Fruit fly (Drosophila melanogaster) whole organism, embryonic: ENCODE results near the gene xmas.

ENCODE experiments used
- Antp ChIP-seq: fragments of 200-800 bp; sonication (Bioruptor generic); optimal IDR thresholded peaks from 3 replicates; lab custom pipeline; 2016; ENCODE audit warnings: missing biosample characterization, missing genetic modification characterization
- Atf6 ChIP-seq: fragments of 200-800 bp; sonication (Bioruptor generic); IDR thresholded peaks from 2 replicates; pipeline ENCODE4 v1.3.6; 2022; ENCODE audit warnings: missing biosample characterization, missing genetic modification characterization
- BtbVII ChIP-seq: fragments of 200-800 bp; sonication (Bioruptor generic); optimal IDR thresholded peaks from 3 replicates; lab custom pipeline; 2017; ENCODE audit warnings: missing biosample characterization, mild to moderate bottlenecking, missing genetic modification characterization
- CG11695 ChIP-seq: fragments of 200-800 bp; sonication (Bioruptor generic); IDR thresholded peaks from 3 replicates; pipeline ENCODE4 v1.3.6; 2022; ENCODE audit warnings: missing biosample characterization, missing genetic modification characterization
- CG12071 ChIP-seq: fragments of 200-800 bp; sonication (Bioruptor generic); optimal IDR thresholded peaks from 3 replicates; lab custom pipeline; 2018; ENCODE audit warnings: missing biosample characterization, mild to moderate bottlenecking, missing genetic modification characterization
- CG13287 ChIP-seq: fragments of 200-800 bp; sonication (Bioruptor generic); IDR thresholded peaks from 2 replicates; pipeline ENCODE4 v1.3.6; 2022; ENCODE audit warnings: missing biosample characterization, missing genetic modification characterization; ENCODE audit not compliant: partially characterized antibody
- CG15269 ChIP-seq: fragments of 200-800 bp; sonication (Bioruptor generic); optimal IDR thresholded peaks from 2 replicates; lab custom pipeline; 2018; ENCODE audit warnings: missing biosample characterization, mild to moderate bottlenecking, missing genetic modification characterization, moderate library complexity
- CG17568 ChIP-seq: fragments of 200-800 bp; sonication (Bioruptor generic); optimal IDR thresholded peaks from 2 replicates; lab custom pipeline; 2018; ENCODE audit warnings: missing biosample characterization, mild to moderate bottlenecking, missing genetic modification characterization, moderate library complexity
- CG17912 ChIP-seq: fragments of 200-800 bp; sonication (Bioruptor generic); optimal IDR thresholded peaks from 2 replicates; lab custom pipeline; 2018; ENCODE audit warnings: missing biosample characterization, mild to moderate bottlenecking, missing genetic modification characterization
- CG2120 ChIP-seq: fragments of 200-800 bp; sonication (Bioruptor generic); optimal IDR thresholded peaks from 3 replicates; lab custom pipeline; 2016; ENCODE audit warnings: missing biosample characterization, missing genetic modification characterization
- CG2129 ChIP-seq: fragments of 200-800 bp; sonication (Bioruptor generic); IDR thresholded peaks from 2 replicates; pipeline ENCODE4 v1.3.6; 2022; ENCODE audit warnings: missing biosample characterization, missing genetic modification characterization; ENCODE audit not compliant: partially characterized antibody
- CG2678 ChIP-seq: fragments of 200-800 bp; sonication (Bioruptor generic); optimal IDR thresholded peaks from 3 replicates; lab custom pipeline; 2019; ENCODE audit warnings: missing biosample characterization, mild to moderate bottlenecking, missing genetic modification characterization, moderate library complexity
- CG2712 ChIP-seq: fragments of 200-800 bp; optimal IDR thresholded peaks from 3 replicates; lab custom pipeline; 2019; ENCODE audit warnings: missing biosample characterization, mild to moderate bottlenecking, missing genetic modification characterization, moderate library complexity
- CG3065 ChIP-seq: fragments of 200-800 bp; sonication (Bioruptor generic); optimal IDR thresholded peaks from 2 replicates; lab custom pipeline; 2016; ENCODE audit warnings: missing biosample characterization, missing genetic modification characterization
- CG3163 ChIP-seq: fragments of 200-800 bp; sonication (Bioruptor generic); optimal IDR thresholded peaks from 3 replicates; lab custom pipeline; 2016; ENCODE audit warnings: missing biosample characterization, missing genetic modification characterization
- CG33213 ChIP-seq: fragments of 200-800 bp; sonication (Bioruptor generic); optimal IDR thresholded peaks from 3 replicates; lab custom pipeline; 2016; ENCODE audit warnings: missing biosample characterization, missing genetic modification characterization
- CG33557 ChIP-seq: fragments of 200-800 bp; sonication (Bioruptor generic); optimal IDR thresholded peaks from 2 replicates; lab custom pipeline; 2019; ENCODE audit warnings: missing biosample characterization, mild to moderate bottlenecking, missing genetic modification characterization, moderate library complexity
- CG3407 ChIP-seq: fragments of 200-800 bp; sonication (Bioruptor generic); optimal IDR thresholded peaks from 2 replicates; lab custom pipeline; 2018; ENCODE audit warnings: missing biosample characterization, mild to moderate bottlenecking, missing genetic modification characterization
- CG3838 ChIP-seq: fragments of 200-800 bp; sonication (Bioruptor generic); optimal IDR thresholded peaks from 3 replicates; lab custom pipeline; 2016; ENCODE audit warnings: missing biosample characterization, missing genetic modification characterization
- CG6254 ChIP-seq: fragments of 200-800 bp; sonication (Bioruptor generic); optimal IDR thresholded peaks from 3 replicates; lab custom pipeline; 2017; ENCODE audit warnings: mild to moderate bottlenecking, missing biosample characterization, missing genetic modification reagents, missing genetic modification characterization
- CG6765 ChIP-seq: fragments of 200-800 bp; sonication (Bioruptor generic); optimal IDR thresholded peaks from 3 replicates; lab custom pipeline; 2017; ENCODE audit warnings: missing biosample characterization, mild to moderate bottlenecking, missing genetic modification characterization
- CG9932 ChIP-seq: fragments of 200-800 bp; sonication (Bioruptor generic); IDR thresholded peaks from 2 replicates; pipeline ENCODE4 v1.3.6; 2022; ENCODE audit warnings: missing biosample characterization, missing genetic modification characterization
- Dip2 ChIP-seq: fragments of 200-800 bp; sonication (Bioruptor generic); IDR thresholded peaks from 2 replicates; pipeline ENCODE4 v1.3.6; 2022; ENCODE audit warnings: missing biosample characterization, missing genetic modification characterization
- Fer1 ChIP-seq: fragments of 200-800 bp; sonication (Bioruptor generic); optimal IDR thresholded peaks from 2 replicates; lab custom pipeline; 2017; ENCODE audit warnings: missing biosample characterization, mild to moderate bottlenecking, missing genetic modification characterization
- HLH4C ChIP-seq: fragments of 200-800 bp; sonication (Bioruptor generic); IDR thresholded peaks from 3 replicates; pipeline ENCODE4 v1.3.6; 2022; ENCODE audit warnings: missing biosample characterization, missing genetic modification characterization; ENCODE audit not compliant: partially characterized antibody
- Hr78 ChIP-seq, 2 experiments: fragments of 200-800 bp in 1 of 2; fragments of >200 bp in 1 of 2; sonication (Bioruptor generic) in 1 of 2; optimal IDR thresholded peaks; 2 replicates each; lab custom pipeline; 2017 to 2019; ENCODE audit warnings: missing biosample characterization in 2 of 2, missing genetic modification characterization in 2 of 2, mild to moderate bottlenecking in 1 of 2, moderate library complexity in 1 of 2
- Med ChIP-seq: fragments of 200-800 bp; sonication (Bioruptor generic); peaks from one replicate; lab custom pipeline; 2016; ENCODE audit warnings: missing biosample characterization, missing genetic modification characterization, mild to moderate bottlenecking, inconsistent platforms, moderate library complexity
- Nf-YC ChIP-seq: fragments of 200-800 bp; optimal IDR thresholded peaks from 3 replicates; lab custom pipeline; 2019; ENCODE audit warnings: missing biosample characterization, mild to moderate bottlenecking, missing genetic modification characterization, moderate library complexity
- Ptx1 ChIP-seq: fragments of 200-800 bp; sonication (Bioruptor generic); IDR thresholded peaks from 2 replicates; pipeline ENCODE4 v1.3.6; 2022; ENCODE audit warnings: missing biosample characterization, missing genetic modification characterization
- Ravus ChIP-seq: fragments of 200-800 bp; sonication (Bioruptor generic); IDR thresholded peaks from 2 replicates; pipeline ENCODE4 v1.3.6; 2022; ENCODE audit warnings: missing biosample characterization, missing genetic modification characterization
- Rx ChIP-seq: fragments of 200-800 bp; sonication (Bioruptor generic); IDR thresholded peaks from 2 replicates; pipeline ENCODE4 v1.3.6; 2022; ENCODE audit warnings: missing biosample characterization, missing genetic modification characterization
- Spps ChIP-seq: fragments of 200-800 bp; sonication (Bioruptor generic); optimal IDR thresholded peaks from 2 replicates; lab custom pipeline; 2018; ENCODE audit warnings: missing biosample characterization, mild to moderate bottlenecking, missing genetic modification characterization
- Taf1 ChIP-seq: fragments of 200-800 bp; sonication (Bioruptor generic); IDR thresholded peaks from 2 replicates; pipeline ENCODE4 v1.3.6; 2022; ENCODE audit warnings: missing biosample characterization, missing genetic modification characterization
- Tbp ChIP-seq: fragments of >200 bp; optimal IDR thresholded peaks from 2 replicates; lab custom pipeline; 2018; ENCODE audit warnings: missing biosample characterization, missing genetic modification characterization
- dmrt11E ChIP-seq: fragments of 200-800 bp; sonication (Bioruptor generic); optimal IDR thresholded peaks from 3 replicates; lab custom pipeline; 2018; ENCODE audit warnings: missing biosample characterization, mild to moderate bottlenecking, missing genetic modification characterization, moderate library complexity
- insv ChIP-seq, 2 experiments: fragments of 200-800 bp; sonication (Bioruptor generic); optimal IDR thresholded peaks; 3 replicates each; lab custom pipeline; 2016 to 2018; ENCODE audit warnings: missing biosample characterization in 2 of 2, missing genetic modification characterization in 2 of 2
- knrl ChIP-seq: fragments of 200-800 bp; sonication (Bioruptor generic); IDR thresholded peaks from 3 replicates; pipeline ENCODE4 v1.3.6; 2022; ENCODE audit warnings: missing biosample characterization, missing genetic modification characterization; ENCODE audit not compliant: partially characterized antibody
- mld ChIP-seq: fragments of 200-800 bp; sonication (Bioruptor generic); IDR thresholded peaks from 3 replicates; pipeline ENCODE4 v1.3.6; 2022; ENCODE audit warnings: missing biosample characterization, missing genetic modification characterization; ENCODE audit not compliant: partially characterized antibody
- otp ChIP-seq: fragments of 200-800 bp; sonication (Bioruptor generic); IDR thresholded peaks from 3 replicates; pipeline ENCODE4, ENCODE4 v1.3.6; 2022; ENCODE audit warnings: missing biosample characterization, missing genetic modification characterization
- prd ChIP-seq, 3 experiments: fragments of >200 bp in 2 of 3; fragments of 200-800 bp in 1 of 3; sonication (Bioruptor generic) in 1 of 3; optimal IDR thresholded peaks in 2 of 3; IDR thresholded peaks in 1 of 3; 2 replicates in 2 of 3; 3 replicates in 1 of 3; pipeline versions ENCODE4 v1.3.6 to Lab custom; 2017 to 2022; ENCODE audit warnings: missing biosample characterization in 1 of 3, missing genetic modification characterization in 1 of 3
- psq ChIP-seq: fragments of 200-800 bp; sonication (Bioruptor generic); optimal IDR thresholded peaks from 2 replicates; lab custom pipeline; 2017; ENCODE audit warnings: missing biosample characterization, missing genetic modification characterization
- rib ChIP-seq: fragments of 200-800 bp; sonication (Bioruptor generic); IDR thresholded peaks from 2 replicates; pipeline ENCODE4 v1.3.6; 2022; ENCODE audit warnings: missing biosample characterization, missing genetic modification characterization
- run ChIP-seq: fragments of 200-800 bp; sonication (Bioruptor generic); optimal IDR thresholded peaks from 3 replicates; lab custom pipeline; 2018; ENCODE audit warnings: missing biosample characterization, mild to moderate bottlenecking, missing genetic modification characterization
- sens-2 ChIP-seq: fragments of 200-800 bp; sonication (Bioruptor generic); IDR thresholded peaks from 2 replicates; pipeline ENCODE4 v1.3.6; 2022; ENCODE audit warnings: missing biosample characterization, missing genetic modification characterization
- shn ChIP-seq: fragments of 200-800 bp; sonication (Bioruptor generic); optimal IDR thresholded peaks from 3 replicates; lab custom pipeline; 2016; ENCODE audit warnings: missing biosample characterization, missing genetic modification characterization
- sisA ChIP-seq: fragments of 200-800 bp; sonication (Bioruptor generic); IDR thresholded peaks from 2 replicates; pipeline ENCODE4 v1.3.6; 2022; ENCODE audit warnings: missing biosample characterization, missing genetic modification characterization
- sug ChIP-seq: fragments of 200-800 bp; optimal IDR thresholded peaks from 2 replicates; lab custom pipeline; 2019; ENCODE audit warnings: missing biosample characterization, mild to moderate bottlenecking, missing genetic modification characterization, moderate library complexity
- tin ChIP-seq: fragments of 200-800 bp; sonication (Bioruptor generic); optimal IDR thresholded peaks from 3 replicates; lab custom pipeline; 2016; ENCODE audit warnings: missing biosample characterization, missing genetic modification characterization
- trh ChIP-seq: fragments of 200-800 bp; sonication (Bioruptor generic); optimal IDR thresholded peaks from 2 replicates; lab custom pipeline; 2016; ENCODE audit warnings: missing biosample characterization, missing genetic modification characterization
- vnd ChIP-seq: fragments of 200-800 bp; sonication (Bioruptor generic); IDR thresholded peaks from 3 replicates; pipeline ENCODE4 v1.3.6; 2022; ENCODE audit warnings: missing biosample characterization, missing genetic modification characterization; ENCODE audit not compliant: partially characterized antibody

The xmas gene

DNA sequence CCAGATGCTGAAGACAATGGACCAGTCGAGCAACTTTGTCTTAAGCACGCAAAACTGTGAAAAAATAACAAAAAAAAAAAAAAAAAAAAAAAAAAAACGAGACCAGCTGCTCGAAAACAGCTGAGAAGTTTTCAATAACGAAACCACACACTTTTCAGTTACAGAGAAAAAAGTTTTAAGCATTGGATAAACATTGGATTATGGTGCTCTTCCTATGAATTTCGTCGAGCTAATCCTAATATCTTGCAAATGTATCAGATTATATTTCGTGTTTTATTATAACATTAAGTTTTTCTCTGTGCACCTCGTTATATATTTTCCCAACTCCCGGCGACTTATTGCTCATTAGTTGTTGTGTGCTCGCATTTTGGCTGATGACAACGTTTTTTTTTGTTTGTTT, 17.4 kb upstream of the xmas start (continued):
- peak; percentile 85 for TF ChIP-seq CG15269
- TF ChIP-seq CG2712 (tag; lab: Kevin White, UChicago) = peak; percentile 52
- no peak for TF ChIP-seq Hr78 (GFP tag; optimal IDR thresholded peaks at IDR 0.05; lab: Kevin White, UChicago)
- TF ChIP-seq trh (GFP tag; lab: Kevin White, UChicago) = no peak
- peak; percentile 62 for TF ChIP-seq CG9932 (GFP tag; lab: Robert Waterston, UW)
- TF ChIP-seq CG3163 (GFP tag; lab: Kevin White, UChicago) = no peak
- peak; percentile 3 for TF ChIP-seq sug (tag; lab: Kevin White, UChicago)
- TF ChIP-seq CG33557 = no peak
- no peak for TF ChIP-seq dmrt11E (tag; lab: Kevin White, UChicago)
- peak; percentile 25 for TF ChIP-seq run (tag; lab: Kevin White, UChicago)
- no peak for TF ChIP-seq sens-2 (GFP tag; lab: Robert Waterston, UW)
- no peak for TF ChIP-seq Taf1 (GFP tag; lab: Robert Waterston, UW)
- TF ChIP-seq Med (GFP tag; lab: Kevin White, UChicago) = peak; percentile 80
- no peak for TF ChIP-seq BtbVII (GFP tag; lab: Kevin White, UChicago)
- TF ChIP-seq Fer1 (GFP tag; lab: Kevin White, UChicago) = peak; percentile 71
- TF ChIP-seq tin (GFP tag; lab: Kevin White, UChicago) = peak; percentile 32
- no peak for TF ChIP-seq CG3407
- TF ChIP-seq CG11695 (GFP tag; lab: Robert Waterston, UW) = peak; percentile 72; the same call in 2 of the 3 replicates
- no peak for TF ChIP-seq Ravus (GFP tag; lab: Robert Waterston, UW)
- no peak for TF ChIP-seq CG17912 (GFP tag; lab: Kevin White, UChicago)
- peak; percentile 32; the same call in 1 of the 3 replicates for TF ChIP-seq otp (GFP tag; lab: Robert Waterston, UW)
- TF ChIP-seq Rx (GFP tag; lab: Robert Waterston, UW) = peak; percentile 47; the same call in 1 of the 2 replicates
- TF ChIP-seq Antp (GFP tag; lab: Kevin White, UChicago) = peak; percentile 46
- no peak for TF ChIP-seq knrl
- TF ChIP-seq insv (GFP tag; optimal IDR thresholded peaks at IDR 0.05; lab: Kevin White, UChicago) = no peak
- TF ChIP-seq CG33213 (GFP tag; lab: Kevin White, UChicago) = peak; percentile 9
- TF ChIP-seq CG2129 (GFP tag; lab: Robert Waterston, UW) = no peak
- no peak for TF ChIP-seq prd (optimal IDR thresholded peaks at IDR 0.05; lab: Kevin White, UChicago)
- TF ChIP-seq prd (GFP tag; IDR thresholded peaks at IDR 0.05; lab: Robert Waterston, UW) = peak; percentile 52; the same call in 2 of the 3 replicates
- TF ChIP-seq mld (GFP tag; lab: Robert Waterston, UW) = no peak
- peak; percentile 72 for TF ChIP-seq Atf6 (GFP tag; lab: Robert Waterston, UW)
- peak; percentile 53 for TF ChIP-seq Nf-YC (tag; lab: Kevin White, UChicago)
- TF ChIP-seq Spps (tag; lab: Kevin White, UChicago) = no peak
- TF ChIP-seq CG13287 (GFP tag; lab: Robert Waterston, UW) = no peak
- peak; percentile 60 for TF ChIP-seq CG2678 (tag; lab: Kevin White, UChicago)
- no peak for TF ChIP-seq vnd (GFP tag; lab: Robert Waterston, UW)
- peak; percentile 16 for TF ChIP-seq shn (GFP tag; lab: Kevin White, UChicago)
- no peak for TF ChIP-seq CG17568 (GFP tag; lab: Kevin White, UChicago)
- TF ChIP-seq CG2120 (GFP tag; lab: Kevin White, UChicago) = peak; percentile 59
- TF ChIP-seq CG12071 (GFP tag; lab: Kevin White, UChicago) = peak; percentile 18
- TF ChIP-seq sisA (GFP tag; lab: Robert Waterston, UW) = peak; percentile 68
- no peak for TF ChIP-seq HLH4C (GFP tag; lab: Robert Waterston, UW)
- TF ChIP-seq CG6765 (GFP tag; lab: Kevin White, UChicago) = no peak
- no peak for TF ChIP-seq CG3065 (GFP tag; lab: Kevin White, UChicago)
- TF ChIP-seq Dip2 = no peak
- TF ChIP-seq Tbp (GFP tag; lab: Kevin White, UChicago) = no peak
- TF ChIP-seq CG6254 (GFP tag; lab: Kevin White, UChicago) = peak; percentile 16
- TF ChIP-seq rib (GFP tag; lab: Robert Waterston, UW) = no peak
- TF ChIP-seq psq = no peak
- peak; percentile 75 for TF ChIP-seq Ptx1
- no peak for TF ChIP-seq CG3838
